Fruit fly (Drosophila melanogaster) whole organism, embryonic: ENCODE measurements around the gene CG9961.

ENCODE experiments used
- Abd-B ChIP-seq: fragments of 200-800 bp; sonication (Bioruptor generic); optimal IDR thresholded peaks from 2 replicates; lab custom pipeline; 2018; ENCODE audit warnings: missing biosample characterization, mild to moderate bottlenecking, missing genetic modification characterization, moderate library complexity
- CG10147 ChIP-seq: fragments of 200-800 bp; sonication (Bioruptor generic); optimal IDR thresholded peaks from 2 replicates; lab custom pipeline; 2019; ENCODE audit warnings: missing biosample characterization, mild to moderate bottlenecking, missing genetic modification characterization, moderate library complexity
- CG10565 ChIP-seq: fragments of 200-800 bp; sonication (Bioruptor generic); optimal IDR thresholded peaks from 3 replicates; lab custom pipeline; 2016; ENCODE audit warnings: missing biosample characterization, mild to moderate bottlenecking, missing genetic modification characterization
- CG11695 ChIP-seq: fragments of 200-800 bp; sonication (Bioruptor generic); IDR thresholded peaks from 3 replicates; pipeline ENCODE4 v1.3.6; 2022; ENCODE audit warnings: missing biosample characterization, missing genetic modification characterization
- CG12299 ChIP-seq: fragments of 200-800 bp; sonication (Bioruptor generic); optimal IDR thresholded peaks from 2 replicates; lab custom pipeline; 2018; ENCODE audit warnings: missing biosample characterization, mild to moderate bottlenecking, missing genetic modification characterization
- CG1602 ChIP-seq: fragments of 200-800 bp; sonication (Bioruptor generic); optimal IDR thresholded peaks from 3 replicates; lab custom pipeline; 2016; ENCODE audit warnings: missing biosample characterization, missing genetic modification characterization
- CG17359 ChIP-seq: fragments of 200-800 bp; sonication (Bioruptor generic); optimal IDR thresholded peaks from 3 replicates; lab custom pipeline; 2018; ENCODE audit warnings: missing biosample characterization, mild to moderate bottlenecking, missing genetic modification characterization, moderate library complexity
- CG17912 ChIP-seq: fragments of 200-800 bp; sonication (Bioruptor generic); optimal IDR thresholded peaks from 2 replicates; lab custom pipeline; 2018; ENCODE audit warnings: missing biosample characterization, mild to moderate bottlenecking, missing genetic modification characterization
- CG18599 ChIP-seq: fragments of 200-800 bp; sonication (Bioruptor generic); optimal IDR thresholded peaks from 3 replicates; lab custom pipeline; 2017; ENCODE audit warnings: missing biosample characterization, missing genetic modification characterization, mild to moderate bottlenecking, moderate library complexity, missing genetic modification reagents
- CG32767 ChIP-seq: fragments of 200-800 bp; sonication (Bioruptor generic); IDR thresholded peaks from 2 replicates; pipeline ENCODE4 v1.3.6; 2022; ENCODE audit warnings: missing biosample characterization, missing genetic modification characterization
- CG34376 ChIP-seq: fragments of 200-800 bp; sonication (Bioruptor generic); optimal IDR thresholded peaks from 2 replicates; lab custom pipeline; 2018; ENCODE audit warnings: missing biosample characterization, mild to moderate bottlenecking, missing genetic modification characterization
- CG6813 ChIP-seq: fragments of 200-800 bp; sonication (Bioruptor generic); optimal IDR thresholded peaks from 2 replicates; lab custom pipeline; 2017; ENCODE audit warnings: missing biosample characterization, missing genetic modification characterization, mild to moderate bottlenecking, moderate library complexity, missing genetic modification reagents
- CG8924 ChIP-seq: fragments of 200-800 bp; optimal IDR thresholded peaks from 3 replicates; lab custom pipeline; 2019; ENCODE audit warnings: missing biosample characterization, mild to moderate bottlenecking, missing genetic modification characterization, moderate library complexity
- CG9727 ChIP-seq: fragments of 200-800 bp; sonication (Bioruptor generic); optimal IDR thresholded peaks from 3 replicates; lab custom pipeline; 2017; ENCODE audit warnings: missing biosample characterization, mild to moderate bottlenecking, missing genetic modification characterization
- CkIIα-i1 ChIP-seq: fragments of 200-800 bp; sonication (Bioruptor generic); IDR thresholded peaks from 2 replicates; pipeline ENCODE4 v1.3.6; 2022; ENCODE audit warnings: missing biosample characterization, missing genetic modification characterization
- Dip3 ChIP-seq: fragments of 200-800 bp; sonication (Bioruptor generic); optimal IDR thresholded peaks from 3 replicates; lab custom pipeline; 2016; ENCODE audit warnings: missing biosample characterization, missing genetic modification characterization
- Doc2 ChIP-seq: fragments of 200-800 bp; sonication (Bioruptor generic); IDR thresholded peaks from 2 replicates; pipeline ENCODE4 v1.3.6; 2022; ENCODE audit warnings: missing biosample characterization, missing genetic modification characterization
- Gug ChIP-seq: fragments of 200-800 bp; sonication (Bioruptor generic); IDR thresholded peaks from 4 replicates; pipeline ENCODE4 v1.3.6; 2022; ENCODE audit warnings: missing biosample characterization, missing genetic modification characterization
- HHEX ChIP-seq: fragments of 200-800 bp; sonication (Bioruptor generic); optimal IDR thresholded peaks from 3 replicates; lab custom pipeline; 2017; ENCODE audit warnings: missing biosample characterization, mild to moderate bottlenecking, missing genetic modification characterization, missing genetic modification reagents
- HLH3B ChIP-seq: fragments of 200-800 bp; sonication (Bioruptor generic); IDR thresholded peaks from 2 replicates; pipeline ENCODE4 v1.3.6; 2022; ENCODE audit warnings: missing biosample characterization, missing genetic modification characterization
- Hr78 ChIP-seq, 2 experiments: fragments of 200-800 bp in 1 of 2; fragments of >200 bp in 1 of 2; sonication (Bioruptor generic) in 1 of 2; optimal IDR thresholded peaks; 2 replicates each; lab custom pipeline; 2017 to 2019; ENCODE audit warnings: missing biosample characterization in 2 of 2, missing genetic modification characterization in 2 of 2, mild to moderate bottlenecking in 1 of 2, moderate library complexity in 1 of 2
- Mad ChIP-seq: fragments of 200-800 bp; sonication (Bioruptor generic); optimal IDR thresholded peaks from 2 replicates; lab custom pipeline; 2016; ENCODE audit warnings: missing biosample characterization, missing genetic modification characterization
- Mrtf ChIP-seq: fragments of 200-800 bp; sonication (Bioruptor generic); IDR thresholded peaks from 3 replicates; pipeline ENCODE4 v1.3.6; 2022; ENCODE audit warnings: missing biosample characterization, missing genetic modification characterization
- Myb ChIP-seq: fragments of 200-800 bp; sonication (Bioruptor generic); optimal IDR thresholded peaks from 2 replicates; lab custom pipeline; 2016; ENCODE audit warnings: missing biosample characterization, missing genetic modification characterization
- Oli ChIP-seq: fragments of 200-800 bp; sonication (Bioruptor generic); optimal IDR thresholded peaks from 2 replicates; lab custom pipeline; 2018; ENCODE audit warnings: missing biosample characterization, mild to moderate bottlenecking, missing genetic modification characterization, moderate library complexity
- Poxn ChIP-seq: fragments of 200-800 bp; sonication (Bioruptor generic); IDR thresholded peaks from 2 replicates; pipeline ENCODE4 v1.3.6; 2022; ENCODE audit warnings: missing biosample characterization, missing genetic modification characterization
- Ravus ChIP-seq: fragments of 200-800 bp; sonication (Bioruptor generic); IDR thresholded peaks from 2 replicates; pipeline ENCODE4 v1.3.6; 2022; ENCODE audit warnings: missing biosample characterization, missing genetic modification characterization
- Side ChIP-seq: fragments of 200-800 bp; sonication (Bioruptor generic); optimal IDR thresholded peaks from 2 replicates; lab custom pipeline; 2016; ENCODE audit warnings: missing biosample characterization, missing genetic modification characterization
- Sox102F ChIP-seq: fragments of 200-800 bp; sonication (Bioruptor generic); optimal IDR thresholded peaks from 2 replicates; lab custom pipeline; 2018; ENCODE audit warnings: missing biosample characterization, mild to moderate bottlenecking, missing genetic modification characterization, moderate library complexity
- Sry-β ChIP-seq: fragments of 200-800 bp; sonication (Bioruptor generic); optimal IDR thresholded peaks from 2 replicates; lab custom pipeline; 2018; ENCODE audit warnings: missing biosample characterization, mild to moderate bottlenecking, missing genetic modification characterization, moderate library complexity
- al ChIP-seq: fragments of 200-800 bp; sonication (Bioruptor generic); IDR thresholded peaks from 2 replicates; pipeline ENCODE4 v1.3.6; 2022; ENCODE audit warnings: missing biosample characterization, missing genetic modification characterization
- bowl ChIP-seq: fragments of 200-800 bp; sonication (Bioruptor generic); IDR thresholded peaks from 2 replicates; pipeline ENCODE4 v1.3.6; 2022; ENCODE audit warnings: missing biosample characterization, missing genetic modification characterization
- en ChIP-seq: fragments of 200-800 bp; sonication (Bioruptor generic); optimal IDR thresholded peaks from 2 replicates; lab custom pipeline; 2016; ENCODE audit warnings: missing biosample characterization, missing genetic modification characterization
- eve ChIP-seq, 2 experiments: fragments of >200 bp; optimal IDR thresholded peaks; 2 replicates each; lab custom pipeline; 2017; ENCODE audit warnings: missing biosample characterization in 2 of 2, missing genetic modification characterization in 2 of 2
- exex ChIP-seq: fragments of 200-800 bp; sonication (Bioruptor generic); optimal IDR thresholded peaks from 4 replicates; lab custom pipeline; 2018; ENCODE audit warnings: missing biosample characterization, mild to moderate bottlenecking, missing genetic modification characterization, moderate library complexity
- fru ChIP-seq: fragments of >200 bp; optimal IDR thresholded peaks from 2 replicates; lab custom pipeline; 2017
- gsb-n ChIP-seq: fragments of 200-800 bp; sonication (Bioruptor generic); optimal IDR thresholded peaks from 3 replicates; lab custom pipeline; 2018; ENCODE audit warnings: missing biosample characterization, mild to moderate bottlenecking, missing genetic modification characterization
- gt ChIP-seq: fragments of 200-800 bp; sonication (Bioruptor generic); IDR thresholded peaks from 2 replicates; pipeline ENCODE4 v1.3.6; 2022; ENCODE audit warnings: missing biosample characterization, missing genetic modification characterization
- jigr1 ChIP-seq: fragments of 200-800 bp; sonication (Bioruptor generic); IDR thresholded peaks from 3 replicates; pipeline ENCODE4 v1.3.6; 2022; ENCODE audit warnings: missing biosample characterization, missing genetic modification characterization
- lilli ChIP-seq: fragments of 200-800 bp; sonication (Bioruptor generic); optimal IDR thresholded peaks from 3 replicates; lab custom pipeline; 2016; ENCODE audit warnings: missing biosample characterization, missing genetic modification characterization
- lov ChIP-seq, 2 experiments: fragments of 200-800 bp in 1 of 2; fragments of >200 bp in 1 of 2; sonication (Bioruptor generic) in 1 of 2; IDR thresholded peaks in 1 of 2; optimal IDR thresholded peaks in 1 of 2; 2 replicates in 1 of 2; 3 replicates in 1 of 2; pipeline versions ENCODE4 v1.3.6 to Lab custom; 2017 to 2022; ENCODE audit warnings: missing biosample characterization in 1 of 2, missing genetic modification characterization in 1 of 2
- luna ChIP-seq: fragments of 200-800 bp; sonication (Bioruptor generic); optimal IDR thresholded peaks from 2 replicates; lab custom pipeline; 2016; ENCODE audit warnings: missing biosample characterization, missing genetic modification characterization
- peb ChIP-seq: fragments of 200-800 bp; sonication (Bioruptor generic); IDR thresholded peaks from 2 replicates; pipeline ENCODE4 v1.3.6; 2022; ENCODE audit warnings: missing biosample characterization, missing genetic modification characterization
- pzg ChIP-seq: fragments of 200-800 bp; sonication (Bioruptor generic); optimal IDR thresholded peaks from 3 replicates; lab custom pipeline; 2018; ENCODE audit warnings: missing biosample characterization, mild to moderate bottlenecking, missing genetic modification characterization, moderate library complexity
- shn ChIP-seq: fragments of 200-800 bp; sonication (Bioruptor generic); optimal IDR thresholded peaks from 3 replicates; lab custom pipeline; 2016; ENCODE audit warnings: missing biosample characterization, missing genetic modification characterization
- sima ChIP-seq: fragments of 200-800 bp; sonication (Bioruptor generic); optimal IDR thresholded peaks from 2 replicates; lab custom pipeline; 2016; ENCODE audit warnings: missing biosample characterization, missing genetic modification characterization
- tio ChIP-seq: fragments of 200-800 bp; sonication (Bioruptor generic); optimal IDR thresholded peaks from 2 replicates; lab custom pipeline; 2017; ENCODE audit warnings: missing biosample characterization, missing genetic modification characterization, inconsistent platforms
- wdn ChIP-seq: fragments of 200-800 bp; sonication (Bioruptor generic); IDR thresholded peaks from 2 replicates; pipeline ENCODE4 v1.3.6; 2022; ENCODE audit warnings: missing biosample characterization, missing genetic modification characterization
- zfh1 ChIP-seq: fragments of 200-800 bp; sonication (Bioruptor generic); IDR thresholded peaks from 3 replicates; pipeline ENCODE4 v1.3.6; 2022; ENCODE audit warnings: missing biosample characterization, missing genetic modification characterization

Gene CG9961

dm6 chr2L:2748480-2749143 lies 3.9 kb upstream of the CG9961 start (continued):
- peak; percentile 30 for TF ChIP-seq CG10565 (GFP tag; lab: Kevin White, UChicago)
- peak; percentile 51 for TF ChIP-seq en (GFP tag; lab: Kevin White, UChicago)
- peak; percentile 46; the same call in 1 of the 2 replicates for TF ChIP-seq Poxn (GFP tag; lab: Robert Waterston, UW)
- peak; percentile 68 for TF ChIP-seq Sry-β (GFP tag; lab: Kevin White, UChicago)
- peak; percentile 81 for TF ChIP-seq Mad
- TF ChIP-seq CG17912 (GFP tag; lab: Kevin White, UChicago): peak; percentile 88
- peak; percentile 88 for TF ChIP-seq HLH3B (GFP tag; lab: Robert Waterston, UW)
- peak; percentile 83 for TF ChIP-seq CG9727
- TF ChIP-seq CG34376 (GFP tag; lab: Kevin White, UChicago): peak; percentile 94
- no peak for TF ChIP-seq tio (GFP tag; lab: Kevin White, UChicago)
- peak; percentile 63; the same call in 1 of the 2 replicates for TF ChIP-seq gt
- TF ChIP-seq CG1602 (GFP tag; lab: Kevin White, UChicago): peak; percentile 80
- peak; percentile 74 for TF ChIP-seq Oli (tag; lab: Kevin White, UChicago)
- peak; percentile 89 for TF ChIP-seq al (GFP tag; lab: Robert Waterston, UW)
- peak; percentile 75 for TF ChIP-seq Sox102F (GFP tag; lab: Kevin White, UChicago)
- no peak for TF ChIP-seq eve (GFP tag; optimal IDR thresholded peaks at IDR 0.05; lab: Kevin White, UChicago)
- TF ChIP-seq HHEX: peak; percentile 90
- TF ChIP-seq CG32767 (GFP tag; lab: Robert Waterston, UW): peak; percentile 77
- peak; percentile 59 for TF ChIP-seq CG6813 (GFP tag; lab: Kevin White, UChicago)
- TF ChIP-seq Ravus (GFP tag; lab: Robert Waterston, UW): peak; percentile 50
- peak; percentile 91 for TF ChIP-seq CG11695
- TF ChIP-seq peb (GFP tag; lab: Robert Waterston, UW): peak; percentile 50; the same call in 1 of the 2 replicates
- TF ChIP-seq Abd-B: peak; percentile 79
- TF ChIP-seq lov (optimal IDR thresholded peaks at IDR 0.05; lab: Kevin White, UChicago): no peak
- peak; percentile 69; the same call in 1 of the 3 replicates for TF ChIP-seq lov (GFP tag; IDR thresholded peaks at IDR 0.05; lab: Robert Waterston, UW)
- peak; percentile 72 for TF ChIP-seq shn
- peak; percentile 39 for TF ChIP-seq luna (GFP tag; lab: Kevin White, UChicago)
- TF ChIP-seq wdn (GFP tag; lab: Robert Waterston, UW): peak; percentile 76
- peak; percentile 91 for TF ChIP-seq gsb-n (tag; lab: Kevin White, UChicago)
- peak in 1 of 2 experiments; percentile 9 for TF ChIP-seq Hr78 (GFP tag; optimal IDR thresholded peaks at IDR 0.05; lab: Kevin White, UChicago)
- peak; percentile 93 for TF ChIP-seq CG8924 (tag; lab: Kevin White, UChicago)
- peak; percentile 92 for TF ChIP-seq Gug (GFP tag; lab: Robert Waterston, UW)
- peak; percentile 92 for TF ChIP-seq CG18599 (GFP tag; lab: Kevin White, UChicago)
- peak; percentile 79 for TF ChIP-seq Myb (GFP tag; lab: Kevin White, UChicago)
- TF ChIP-seq Side: peak; percentile 84
- TF ChIP-seq Dip3 (GFP tag; lab: Kevin White, UChicago): peak; percentile 81
- TF ChIP-seq CG12299 (tag; lab: Kevin White, UChicago): peak; percentile 49
- peak; percentile 52; the same call in 1 of the 2 replicates for TF ChIP-seq bowl (GFP tag; lab: Robert Waterston, UW)
- TF ChIP-seq Mrtf (GFP tag; lab: Robert Waterston, UW): peak; percentile 85
- peak; percentile 85 for TF ChIP-seq zfh1 (GFP tag; lab: Robert Waterston, UW)
- TF ChIP-seq exex (tag; lab: Kevin White, UChicago): no peak
- TF ChIP-seq Doc2 (GFP tag; lab: Robert Waterston, UW): peak; percentile 18; the same call in 1 of the 2 replicates
- TF ChIP-seq CkIIα-i1 (GFP tag; lab: Robert Waterston, UW): 0 out of 2 replicates have a peak, but pooled peaks have one; percentile 31
- no peak for TF ChIP-seq fru (lab: Kevin White, UChicago)
- peak; percentile 79 for TF ChIP-seq CG10147 (GFP tag; lab: Kevin White, UChicago)
- peak; percentile 76 for TF ChIP-seq CG17359
- peak; percentile 18 for TF ChIP-seq sima (GFP tag; lab: Kevin White, UChicago)
- peak; percentile 92 for TF ChIP-seq lilli (GFP tag; lab: Kevin White, UChicago)
- TF ChIP-seq pzg (GFP tag; lab: Kevin White, UChicago): peak; percentile 93
- peak; percentile 35; the same call in 1 of the 3 replicates for TF ChIP-seq jigr1
